Worm (Caenorhabditis elegans): ENCODE measurements around the gene K05F1.8.

K05F1.8 gene

ce11 chrII:5749733-5750238, 49.7 kb downstream of the K05F1.8 start, which contains the start of gene ifb-2:
Gene ifb-2 (plus strand): TSS chrII:5750188.
- TF ChIP-seq ceh-13 (GFP tag; optimal IDR thresholded peaks at IDR 0.05), result no peak
- no peak for TF ChIP-seq tra-4 (tag; optimal IDR thresholded peaks at IDR 0.05)
- TF ChIP-seq tbx-37 (GFP tag; conservative IDR thresholded peaks at IDR 0.05), result no peak
- TF ChIP-seq tbx-11 (GFP tag; IDR thresholded peaks at IDR 0.05), result no peak
- no peak for TF ChIP-seq flt-1 (GFP tag; IDR thresholded peaks at IDR 0.05)
- TF ChIP-seq hnd-1 (tag; optimal IDR thresholded peaks at IDR 0.05), result no peak
- TF ChIP-seq B0310.2 (tag; optimal IDR thresholded peaks at IDR 0.05), result no peak
- TF ChIP-seq hmbx-1 (tag; optimal IDR thresholded peaks at IDR 0.05), result no peak
- no peak for TF ChIP-seq ets-7 (tag; optimal IDR thresholded peaks at IDR 0.05)
- no peak for TF ChIP-seq hmg-4 (GFP tag; optimal IDR thresholded peaks at IDR 0.05)
- TF ChIP-seq scrt-1 (GFP tag; IDR thresholded peaks at IDR 0.05), result no peak
- no peak for TF ChIP-seq aly-1 (tag; optimal IDR thresholded peaks at IDR 0.05)
- no peak for TF ChIP-seq pes-1 (GFP tag; IDR thresholded peaks at IDR 0.05)
- TF ChIP-seq F13C5.2 (tag; optimal IDR thresholded peaks at IDR 0.05), result no peak
- no peak for TF ChIP-seq ceh-36 (tag; optimal IDR thresholded peaks at IDR 0.05)
- TF ChIP-seq sea-1 (GFP tag; conservative IDR thresholded peaks at IDR 0.05), result no peak
- no peak for TF ChIP-seq ama-1 (optimal IDR thresholded peaks at IDR 0.05)
